Worm (Caenorhabditis elegans): Measurements from ENCODE around the gene cyn-8.

cyn-8 gene

DNA sequence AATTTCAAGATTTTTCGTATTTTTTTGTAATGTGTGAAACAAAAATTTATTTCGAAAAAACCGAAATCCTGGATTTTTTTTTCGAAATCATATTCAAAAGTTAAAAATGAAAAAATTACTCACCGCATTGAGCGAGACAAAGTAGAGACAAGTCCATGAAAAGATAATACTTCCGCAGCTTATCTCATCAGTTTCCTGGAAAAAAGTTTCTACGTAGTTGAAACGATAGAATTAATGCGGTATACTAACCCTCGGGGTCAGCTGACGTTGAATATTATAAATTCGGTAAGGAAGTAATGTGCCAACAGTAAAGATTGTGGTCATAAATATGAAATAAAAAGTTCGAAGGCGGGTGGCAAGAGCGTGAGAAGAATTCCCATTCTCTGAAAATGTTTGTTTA, 46.9 kb downstream of the cyn-8 start:
- no peak for TF ChIP-seq egl-5 (tag; optimal IDR thresholded peaks at IDR 0.05)
- TF ChIP-seq lsy-12 (tag; optimal IDR thresholded peaks at IDR 0.05), result no peak

ce11 chrX:8961120-8961834, 50.2 kb downstream of the cyn-8 start, which contains the start of gene aexr-3:
Gene aexr-3, minus strand, starts transcription at chrX:8961170.
- TF ChIP-seq egl-5 (tag; optimal IDR thresholded peaks at IDR 0.05) (no peak), nhr-76 (tag; optimal IDR thresholded peaks at IDR 0.05) (no peak), ceh-82 (tag; optimal IDR thresholded peaks at IDR 0.05) (no peak), nhr-43 (tag; optimal IDR thresholded peaks at IDR 0.05; ENCODE audit: poor library complexity, severe bottlenecking) (no peak), ztf-4 (tag; optimal IDR thresholded peaks at IDR 0.05) (no peak), fkh-2 (tag; optimal IDR thresholded peaks at IDR 0.05) (no peak), elt-1 (tag; optimal IDR thresholded peaks at IDR 0.05) (no peak), nfya-1 (tag; optimal IDR thresholded peaks at IDR 0.05; ENCODE audit: insufficient read depth) (no peak), pqm-1 (tag; optimal IDR thresholded peaks at IDR 0.05) (no peak), ceh-28 (tag; optimal IDR thresholded peaks at IDR 0.05) (no peak), nhr-77 (tag; optimal IDR thresholded peaks at IDR 0.05) (no peak), fos-1 (tag; optimal IDR thresholded peaks at IDR 0.05) (no peak), elt-2 (tag; optimal IDR thresholded peaks at IDR 0.05) (no peak), jun-1 (tag; optimal IDR thresholded peaks at IDR 0.05) (no peak), nhr-237 (tag; optimal IDR thresholded peaks at IDR 0.05) (no peak), lin-39 (tag; optimal IDR thresholded peaks at IDR 0.05) (no peak), nhr-67 (tag; optimal IDR thresholded peaks at IDR 0.05) (no peak), egl-27 (tag; optimal IDR thresholded peaks at IDR 0.05) (no peak), daf-12 (tag; optimal IDR thresholded peaks at IDR 0.05) (no peak)

ce11 chrX:8963469-8963868, 52.4 kb downstream of the cyn-8 start:
- TF ChIP-seq hmg-11 (tag; optimal IDR thresholded peaks at IDR 0.05) (no peak), elt-3 (tag; optimal IDR thresholded peaks at IDR 0.05) (no peak), ceh-28 (tag; optimal IDR thresholded peaks at IDR 0.05) (no peak), nhr-67 (tag; optimal IDR thresholded peaks at IDR 0.05) (no peak), skn-1 (tag; optimal IDR thresholded peaks at IDR 0.05) (no peak), nfya-1 (tag; optimal IDR thresholded peaks at IDR 0.05; ENCODE audit: insufficient read depth) (no peak), eor-1 (tag; optimal IDR thresholded peaks at IDR 0.05) (no peak), daf-12 (tag; optimal IDR thresholded peaks at IDR 0.05) (no peak), ztf-4 (tag; optimal IDR thresholded peaks at IDR 0.05) (no peak), nhr-237 (tag; optimal IDR thresholded peaks at IDR 0.05) (no peak), egl-27 (tag; optimal IDR thresholded peaks at IDR 0.05) (no peak)

All from whole organism, L3 larva.